Worm (Caenorhabditis elegans) whole organism, L1 larva: ENCODE data around the gene rab-6.1.
"Not testable (repeated sequence)": the region's sequence is repeated elsewhere in the genome, so short reads cannot be mapped to it uniquely, and the experiment has no call there.

Source experiments
- C16A3.4 ChIP-seq: fragments of 150-350 bp; optimal IDR thresholded peaks from 2 replicates; lab custom pipeline; 2014; ENCODE audit warnings: missing biosample characterization, missing genetic modification characterization
- F16B12.6 ChIP-seq: fragments of 150-350 bp; optimal IDR thresholded peaks from 2 replicates; lab custom pipeline; 2014; ENCODE audit warnings: missing biosample characterization, missing genetic modification characterization
- Y116A8C.19 ChIP-seq: sonication (generic microtip); optimal IDR thresholded peaks from 2 replicates; lab custom pipeline; 2016; ENCODE audit warnings: missing compliant biosample characterization, missing genetic modification characterization, borderline replicate concordance
- aha-1 ChIP-seq: fragments of 150-350 bp; optimal IDR thresholded peaks from 2 replicates; lab custom pipeline; 2014; ENCODE audit warnings: missing biosample characterization, missing genetic modification characterization
- aly-2 ChIP-seq: fragments of 150-350 bp; optimal IDR thresholded peaks from 2 replicates; lab custom pipeline; 2014; ENCODE audit warnings: missing biosample characterization, missing genetic modification characterization
- blmp-1 ChIP-seq: fragments of 150-350 bp; optimal IDR thresholded peaks from 2 replicates; lab custom pipeline; 2014; ENCODE audit warnings: missing biosample characterization, missing genetic modification characterization
- ceh-8 ChIP-seq: fragments of 200-800 bp; sonication (Bioruptor generic); optimal IDR thresholded peaks from 2 replicates; lab custom pipeline; 2018; ENCODE audit warnings: mild to moderate bottlenecking, missing genetic modification characterization, moderate library complexity, missing compliant biosample characterization
- dpl-1 ChIP-seq, 3 experiments: fragments of 150-350 bp in 2 of 3; sonication (generic microtip) in 1 of 3; optimal IDR thresholded peaks; 2 replicates each; lab custom pipeline; 2014 to 2017; ENCODE audit warnings: missing biosample characterization in 3 of 3, missing genetic modification characterization in 3 of 3, missing genetic modification reagents in 3 of 3
- dsc-1 ChIP-seq: sonication (generic microtip); optimal IDR thresholded peaks from 2 replicates; lab custom pipeline; 2016; ENCODE audit warnings: mild to moderate bottlenecking, missing genetic modification characterization, missing compliant biosample characterization
- efl-1 ChIP-seq, 4 experiments: fragments of 150-350 bp; optimal IDR thresholded peaks in 3 of 4; peaks in 1 of 4; 1 replicate in 1 of 4; 2 replicates in 3 of 4; lab custom pipeline; 2014; ENCODE audit warnings: missing biosample characterization in 2 of 4, missing genetic modification characterization in 2 of 4, missing genetic modification reagents in 2 of 4
- egl-27 ChIP-seq, 2 experiments: fragments of 150-350 bp in 1 of 2; sonication (generic microtip); optimal IDR thresholded peaks; 3 replicates each; lab custom pipeline; 2017 to 2018; ENCODE audit warnings: missing biosample characterization in 2 of 2, missing genetic modification characterization in 2 of 2, missing genetic modification reagents in 2 of 2
- elt-2 ChIP-seq: sonication (generic microtip); optimal IDR thresholded peaks from 2 replicates; lab custom pipeline; 2016; ENCODE audit warnings: missing genetic modification characterization, mild to moderate bottlenecking, inconsistent platforms, missing compliant biosample characterization, missing genetic modification reagents
- elt-3 ChIP-seq, 6 experiments: fragments of 150-350 bp in 1 of 6; sonication (generic microtip); optimal IDR thresholded peaks; 2 replicates each; lab custom pipeline; 2017 to 2018; ENCODE audit warnings: missing biosample characterization in 6 of 6, missing genetic modification characterization in 6 of 6, inconsistent platforms in 1 of 6
- fkh-10 ChIP-seq: sonication (generic microtip); optimal IDR thresholded peaks from 2 replicates; lab custom pipeline; 2017; ENCODE audit warnings: missing biosample characterization, missing genetic modification reagents, missing genetic modification characterization
- hlh-17 ChIP-seq: fragments of 200-800 bp; sonication (Bioruptor generic); optimal IDR thresholded peaks from 2 replicates; lab custom pipeline; 2018; ENCODE audit warnings: missing genetic modification characterization, mild to moderate bottlenecking, missing compliant biosample characterization, moderate library complexity, borderline replicate concordance
- hpl-2 ChIP-seq: fragments of 150-350 bp; optimal IDR thresholded peaks from 2 replicates; lab custom pipeline; 2014; ENCODE audit warnings: missing biosample characterization, missing genetic modification reagents, missing genetic modification characterization
- irx-1 ChIP-seq: sonication (generic microtip); optimal IDR thresholded peaks from 2 replicates; lab custom pipeline; 2016; ENCODE audit warnings: missing genetic modification characterization, missing compliant biosample characterization
- lin-15B ChIP-seq: fragments of 150-350 bp; sonication (generic microtip); optimal IDR thresholded peaks from 3 replicates; lab custom pipeline; 2014; ENCODE audit warnings: missing biosample characterization, missing genetic modification characterization
- lin-39 ChIP-seq: fragments of 150-350 bp; optimal IDR thresholded peaks from 2 replicates; lab custom pipeline; 2014; ENCODE audit warnings: missing biosample characterization, missing genetic modification reagents, missing genetic modification characterization
- mab-9 ChIP-seq: fragments of 200-800 bp; sonication (Bioruptor generic); IDR thresholded peaks from 2 replicates; pipeline ENCODE4 v1.3.6; 2022; ENCODE audit warnings: missing genetic modification reagents, missing genetic modification characterization, missing compliant biosample characterization
- nhr-11 ChIP-seq: fragments of 150-350 bp; optimal IDR thresholded peaks from 2 replicates; lab custom pipeline; 2014; ENCODE audit warnings: missing biosample characterization, missing genetic modification characterization
- nhr-237 ChIP-seq: fragments of 150-350 bp; optimal IDR thresholded peaks from 2 replicates; lab custom pipeline; 2014; ENCODE audit warnings: missing biosample characterization, missing genetic modification characterization
- nhr-77 ChIP-seq: fragments of 150-350 bp; optimal IDR thresholded peaks from 2 replicates; lab custom pipeline; 2014; ENCODE audit warnings: missing biosample characterization, missing genetic modification characterization
- nhr-85 ChIP-seq: sonication (generic microtip); peaks from one replicate; lab custom pipeline; 2016; ENCODE audit warnings: missing genetic modification characterization, inconsistent platforms, missing compliant biosample characterization
- nhr-90 ChIP-seq: sonication (generic microtip); optimal IDR thresholded peaks from 2 replicates; lab custom pipeline; 2016; ENCODE audit warnings: mild to moderate bottlenecking, missing genetic modification characterization, missing compliant biosample characterization; ENCODE audit not compliant: poor library complexity
- snpc-4 ChIP-seq: fragments of 150-350 bp; optimal IDR thresholded peaks from 2 replicates; lab custom pipeline; 2014; ENCODE audit warnings: missing biosample characterization, missing genetic modification characterization
- snu-23 ChIP-seq: sonication (generic microtip); optimal IDR thresholded peaks from 2 replicates; lab custom pipeline; 2016; ENCODE audit warnings: missing genetic modification characterization, missing compliant biosample characterization
- tlp-1 ChIP-seq: fragments of 150-350 bp; optimal IDR thresholded peaks from 2 replicates; lab custom pipeline; 2014; ENCODE audit warnings: missing biosample characterization, missing genetic modification characterization
- xbp-1 ChIP-seq: sonication (generic microtip); optimal IDR thresholded peaks from 2 replicates; lab custom pipeline; 2016; ENCODE audit warnings: missing genetic modification characterization, missing compliant biosample characterization
- zag-1 ChIP-seq: fragments of 150-350 bp; optimal IDR thresholded peaks from 2 replicates; lab custom pipeline; 2014; ENCODE audit warnings: missing biosample characterization, missing genetic modification characterization

The rab-6.1 gene

DNA sequence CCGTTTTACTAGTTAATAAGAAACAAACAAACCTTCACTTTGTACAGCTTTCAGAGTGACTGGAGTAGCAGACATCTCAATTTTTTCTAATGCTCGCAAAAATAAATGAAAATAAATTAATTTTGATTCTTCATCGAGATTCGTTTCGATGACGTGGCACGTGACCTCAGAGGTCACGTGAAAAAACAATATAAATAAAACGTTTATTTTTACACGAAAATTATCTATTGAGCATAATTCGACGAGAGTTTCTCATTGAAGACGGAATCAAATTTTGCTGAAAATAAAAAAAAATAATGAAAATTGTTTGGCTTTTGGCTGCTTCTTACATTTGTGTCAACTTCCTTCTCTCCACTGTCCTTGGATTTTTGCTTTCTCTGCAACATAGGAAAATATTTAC is 3.9 kb downstream of the rab-6.1 start, which contains the start of gene rpn-6.2:
TSS of gene rpn-6.2 (minus strand) at position 101 of the 400 bp plus-strand sequence.
- TF ChIP-seq hlh-17 (GFP tag; lab: Kevin White, UChicago): no peak
- peak; percentile 48 for TF ChIP-seq nhr-85 (tag; lab: Kevin White, UChicago)
- TF ChIP-seq efl-1 (optimal IDR thresholded peaks at IDR 0.05; lab: Kevin White, UChicago): no peak
- TF ChIP-seq efl-1 (GFP tag; optimal IDR thresholded peaks at IDR 0.05 in 1 of 2; lab: Kevin White, UChicago): peak in 1 of 2 experiments; percentile 39

DNA sequence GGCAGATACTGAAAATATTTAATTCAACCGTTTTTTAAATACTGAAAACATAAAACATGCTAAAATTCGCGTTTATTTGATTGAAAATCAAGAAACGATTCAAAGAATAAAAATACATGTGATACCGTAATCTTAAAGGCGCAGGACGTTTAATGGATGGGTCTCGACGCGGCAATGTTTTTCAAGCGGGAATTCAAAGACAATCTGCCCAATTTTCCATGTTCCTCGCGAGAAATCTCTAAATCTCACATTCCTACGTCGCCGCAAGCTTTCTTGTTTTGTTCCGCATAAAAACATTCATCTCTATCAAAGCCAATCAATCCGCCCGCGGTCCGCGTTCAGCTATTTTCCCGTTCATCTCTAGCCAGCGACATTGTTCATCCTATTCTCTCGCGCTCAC is 4.3 kb downstream of the rab-6.1 start:
- no peak for TF ChIP-seq nhr-90 (tag; lab: Kevin White, UChicago)
- peak in 1 of 3 experiments; percentile 6 for TF ChIP-seq dpl-1 (GFP tag; optimal IDR thresholded peaks at IDR 0.05; lab: Kevin White, UChicago)

DNA sequence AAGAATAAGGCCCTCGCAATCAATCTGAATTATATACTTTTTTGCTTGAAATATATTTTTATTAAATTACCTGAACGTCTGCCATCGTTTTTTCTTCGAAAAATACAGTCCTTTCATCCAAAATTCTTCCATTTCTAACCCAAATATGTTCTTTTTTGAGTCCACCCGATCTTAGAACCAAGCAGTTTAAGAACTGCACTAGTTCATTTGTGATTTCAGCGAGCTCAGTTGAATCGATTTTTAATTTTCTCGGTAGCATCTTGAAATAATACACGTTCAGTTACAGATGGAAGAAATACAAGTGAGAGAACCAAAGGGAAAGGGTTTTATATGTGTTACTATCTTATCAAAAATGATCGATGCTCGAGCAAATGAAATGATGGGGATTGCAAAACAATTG is 6.2 kb downstream of the rab-6.1 start, which contains the start of gene F59B2.3:
TSS of gene F59B2.3 (minus strand) at position 259 of the 400 bp plus-strand sequence.
- no peak for TF ChIP-seq irx-1 (tag; lab: Kevin White, UChicago)
- TF ChIP-seq ceh-8: no peak
- no peak for TF ChIP-seq efl-1 (optimal IDR thresholded peaks at IDR 0.05; lab: Kevin White, UChicago)
- TF ChIP-seq efl-1 (GFP tag; optimal IDR thresholded peaks at IDR 0.05 in 1 of 2; lab: Kevin White, UChicago): peak in 1 of 2 experiments; percentile 66
- no peak for TF ChIP-seq mab-9 (GFP tag; lab: Robert Waterston, UW)

DNA sequence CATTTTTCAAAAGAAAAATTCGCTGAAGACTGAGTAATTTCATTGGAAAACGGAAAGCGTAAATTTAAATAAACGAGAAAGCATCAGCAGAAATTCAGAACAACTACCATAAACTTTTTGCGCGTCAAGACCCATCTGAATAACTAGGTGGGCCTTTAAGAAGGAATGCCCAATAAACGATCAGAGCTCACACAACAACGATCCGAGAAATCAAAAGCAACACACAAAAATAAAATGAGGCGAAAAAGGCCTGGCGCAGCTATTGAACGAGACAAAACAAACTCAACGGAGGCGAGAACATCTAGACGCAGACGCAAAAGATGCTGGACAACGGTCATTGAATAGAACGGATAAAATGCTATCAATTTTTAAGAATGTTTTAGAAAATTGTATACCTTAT is 6.9 kb downstream of the rab-6.1 start:
- TF ChIP-seq xbp-1 (tag; lab: Kevin White, UChicago): no peak
- TF ChIP-seq nhr-11 (tag; lab: Kevin White, UChicago): no peak
- TF ChIP-seq snpc-4 (tag; lab: Kevin White, UChicago): no peak
- TF ChIP-seq tlp-1 (tag; lab: Kevin White, UChicago): no peak
- TF ChIP-seq efl-1 (optimal IDR thresholded peaks at IDR 0.05; lab: Kevin White, UChicago): no peak
- peak in 1 of 2 experiments; percentile 51 for TF ChIP-seq efl-1 (GFP tag; optimal IDR thresholded peaks at IDR 0.05 in 1 of 2; lab: Kevin White, UChicago)
- no peak for TF ChIP-seq fkh-10 (GFP tag; lab: Kevin White, UChicago)
- no peak for TF ChIP-seq zag-1 (tag; lab: Kevin White, UChicago)
- TF ChIP-seq, all 84 proteins: peak for 1

DNA sequence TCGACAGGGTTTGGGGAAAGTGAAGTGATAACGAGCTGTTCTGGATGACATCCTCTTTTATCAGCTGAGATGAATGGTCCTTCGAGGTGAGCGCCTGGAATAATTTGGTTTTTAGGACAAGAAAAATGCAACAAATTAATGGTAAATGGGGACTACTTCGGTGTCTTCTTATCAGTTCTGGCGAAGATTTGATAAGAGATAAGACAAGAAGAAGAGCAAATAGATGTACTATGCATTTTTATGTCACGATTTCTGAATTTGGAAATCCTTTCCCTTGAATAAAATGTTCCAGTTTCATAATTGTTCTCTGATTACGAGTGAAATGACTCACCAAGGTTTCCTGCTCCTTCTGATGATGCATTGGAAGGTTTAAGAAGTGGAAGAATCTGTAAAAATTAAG is 7.9 kb downstream of the rab-6.1 start:
- TF ChIP-seq blmp-1: no peak
- TF ChIP-seq nhr-237 (tag; lab: Kevin White, UChicago): no peak
- TF ChIP-seq nhr-77 (tag; lab: Kevin White, UChicago): no peak
- no peak for TF ChIP-seq dsc-1 (tag; lab: Kevin White, UChicago)
- TF ChIP-seq elt-2: peak; percentile 54
- TF ChIP-seq snu-23 (GFP tag; lab: Kevin White, UChicago): no peak
- TF ChIP-seq aly-2: no peak
- TF ChIP-seq Y116A8C.19 (tag; lab: Kevin White, UChicago): no peak
- TF ChIP-seq, all 84 proteins: peak for 1

DNA sequence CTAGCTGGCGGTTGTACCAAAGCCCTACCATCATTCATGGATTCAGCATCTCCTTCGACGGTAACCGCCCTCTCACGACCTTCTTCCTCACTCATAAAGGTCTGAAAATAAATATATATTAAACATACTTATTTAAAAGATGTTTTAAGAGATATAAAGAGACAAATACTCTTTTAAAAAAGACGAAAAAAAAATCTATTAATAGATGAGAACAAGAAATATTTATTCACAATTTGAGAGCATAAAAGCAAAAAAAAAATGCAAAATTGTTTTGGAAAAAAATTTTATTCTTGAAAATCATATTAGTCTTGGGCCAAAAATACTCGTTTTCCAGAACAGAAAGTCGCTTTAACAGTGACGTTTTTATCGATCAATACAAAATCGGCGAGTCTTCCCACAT is 9.1 kb downstream of the rab-6.1 start, which contains the start of gene skat-1:
TSS of gene skat-1 (minus strand) at position 101 of the 400 bp plus-strand sequence.
- TF ChIP-seq lin-15B (tag; lab: Kevin White, UChicago) (no peak), egl-27 (tag; optimal IDR thresholded peaks at IDR 0.05; lab: Kevin White, UChicago) (no peak), F16B12.6 (tag; lab: Kevin White, UChicago) (no peak), lin-39 (tag; lab: Kevin White, UChicago) (no peak), aha-1 (no peak), elt-3 (tag; optimal IDR thresholded peaks at IDR 0.05; lab: Kevin White, UChicago) (no peak), C16A3.4 (tag; lab: Kevin White, UChicago) (no peak), fkh-10 (GFP tag; lab: Kevin White, UChicago) (no peak)

DNA sequence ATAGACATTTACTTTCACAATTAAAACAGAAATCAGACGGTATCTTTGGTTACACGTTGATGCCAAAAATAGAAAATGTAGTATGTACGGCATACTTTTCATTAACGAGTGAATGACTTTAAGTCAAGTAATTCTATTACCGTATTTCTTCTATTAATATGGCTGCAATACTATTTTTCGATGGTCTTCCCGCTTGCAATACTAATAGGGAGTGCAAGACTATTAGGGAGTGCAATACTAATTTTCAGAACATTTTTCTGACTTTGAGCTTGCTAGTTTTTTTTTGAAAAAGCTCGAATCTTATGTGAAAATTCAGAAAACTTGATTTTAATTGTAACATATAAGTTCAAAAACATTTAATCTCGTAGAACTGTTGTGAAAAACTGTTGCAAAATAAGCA is 16.0 kb downstream of the rab-6.1 start, which contains the start of gene R08D7.7:
TSS of gene R08D7.7 (plus strand) at position 301 of the 400 bp plus-strand sequence.
- TF ChIP-seq nhr-90 (tag; lab: Kevin White, UChicago); hpl-2 (GFP tag; lab: Kevin White, UChicago); fkh-10 (GFP tag; lab: Kevin White, UChicago): not testable (repeated sequence)
- TF ChIP-seq, all 84 proteins: peak for 0; not testable (repeated sequence) for 84
